1 fruit fly cellular context compared by ENCODE assay signal in genomic region chr3L:16581201-16581705, dm6.
TF ChIP-seq lines count a peak whose summit lies in the region.

Gene Smn, minus strand, starts transcription at chr3L:16581547.

TF ChIP-seq in whole organism, embryonic, 481 proteins besides CTCF, POLR2A, EP300 and RAD21 (continued from another document and continues in another):
- TF ChIP-seq BtbVII (GFP tag; optimal IDR thresholded peaks at IDR 0.05; lab: Kevin White, UChicago): no peak
- no peak for TF ChIP-seq hth (optimal IDR thresholded peaks at IDR 0.05; lab: Kevin White, UChicago)
- TF ChIP-seq crc (GFP tag; optimal IDR thresholded peaks at IDR 0.05; lab: Kevin White, UChicago): no peak
- peak; percentile 37 for TF ChIP-seq Bteb2 (GFP tag; optimal IDR thresholded peaks at IDR 0.05; lab: Kevin White, UChicago)
- no peak for TF ChIP-seq CG3726 (GFP tag; IDR thresholded peaks at IDR 0.05; lab: Robert Waterston, UW)
- no peak for TF ChIP-seq croc (GFP tag; conservative IDR thresholded peaks at IDR 0.05; lab: Robert Waterston, UW)
- no peak for TF ChIP-seq Rx (GFP tag; IDR thresholded peaks at IDR 0.05; lab: Robert Waterston, UW)
- TF ChIP-seq TFAM (GFP tag; optimal IDR thresholded peaks at IDR 0.05; lab: Kevin White, UChicago): no peak
- peak; percentile 52 for TF ChIP-seq Meics (GFP tag; optimal IDR thresholded peaks at IDR 0.05; lab: Kevin White, UChicago)
- TF ChIP-seq CG8944 (GFP tag; optimal IDR thresholded peaks at IDR 0.05; lab: Kevin White, UChicago): peak; percentile 22
- TF ChIP-seq fd64A (GFP tag; optimal IDR thresholded peaks at IDR 0.05; lab: Kevin White, UChicago): no peak
- peak; percentile 44; the same call in 1 of the 2 replicates for TF ChIP-seq al (GFP tag; IDR thresholded peaks at IDR 0.05; lab: Robert Waterston, UW)
- TF ChIP-seq CG16813 (GFP tag; IDR thresholded peaks at IDR 0.05; lab: Robert Waterston, UW; ENCODE audit: partially characterized antibody): peak; percentile 90
- TF ChIP-seq CG2120 (GFP tag; optimal IDR thresholded peaks at IDR 0.05; lab: Kevin White, UChicago): peak; percentile 82
- TF ChIP-seq CG7928 (GFP tag; optimal IDR thresholded peaks at IDR 0.05; lab: Kevin White, UChicago): peak; percentile 26
- no peak for TF ChIP-seq CG3838 (GFP tag; optimal IDR thresholded peaks at IDR 0.05; lab: Kevin White, UChicago)
- TF ChIP-seq Hand (GFP tag; optimal IDR thresholded peaks at IDR 0.05; lab: Kevin White, UChicago): no peak
- 0 out of 3 replicates have a peak, but pooled peaks have one; percentile 13 for TF ChIP-seq CG11093 (GFP tag; IDR thresholded peaks at IDR 0.05; lab: Robert Waterston, UW)
- no peak for TF ChIP-seq Aef1 (GFP tag; IDR thresholded peaks at IDR 0.05; lab: Robert Waterston, UW)
- no peak for TF ChIP-seq Gsc (GFP tag; IDR thresholded peaks at IDR 0.05; lab: Robert Waterston, UW)
- TF ChIP-seq CG11398 (GFP tag; optimal IDR thresholded peaks at IDR 0.05; lab: Kevin White, UChicago): no peak
- TF ChIP-seq Abd-B (GFP tag; optimal IDR thresholded peaks at IDR 0.05; lab: Kevin White, UChicago): peak; percentile 50
- no peak for TF ChIP-seq mirr (GFP tag; optimal IDR thresholded peaks at IDR 0.05; lab: Kevin White, UChicago)
- no peak for TF ChIP-seq pros (GFP tag; optimal IDR thresholded peaks at IDR 0.05; lab: Kevin White, UChicago)
- no peak for TF ChIP-seq D (optimal IDR thresholded peaks at IDR 0.05; lab: Kevin White, UChicago)
- no peak for TF ChIP-seq D (GFP tag; optimal IDR thresholded peaks at IDR 0.05; lab: Kevin White, UChicago)
- TF ChIP-seq ind (GFP tag; optimal IDR thresholded peaks at IDR 0.05; lab: Kevin White, UChicago): peak; percentile 42
- TF ChIP-seq stc (GFP tag; IDR thresholded peaks at IDR 0.05; lab: Robert Waterston, UW): no peak
- TF ChIP-seq NC2α (GFP tag; optimal IDR thresholded peaks at IDR 0.05; lab: Kevin White, UChicago): no peak
- TF ChIP-seq tgo (GFP tag; IDR thresholded peaks at IDR 0.05; lab: Robert Waterston, UW): no peak
- no peak for TF ChIP-seq abd-A (tag; optimal IDR thresholded peaks at IDR 0.05; lab: Kevin White, UChicago)
- peak; percentile 24 for TF ChIP-seq CG10209 (GFP tag; optimal IDR thresholded peaks at IDR 0.05; lab: Kevin White, UChicago)
- TF ChIP-seq CG17829 (tag; optimal IDR thresholded peaks at IDR 0.05; lab: Kevin White, UChicago): peak; percentile 43
- no peak for TF ChIP-seq seq (GFP tag; IDR thresholded peaks at IDR 0.05; lab: Robert Waterston, UW)
- TF ChIP-seq nmo (GFP tag; optimal IDR thresholded peaks at IDR 0.05; lab: Kevin White, UChicago): peak; percentile 48
- peak; percentile 6 for TF ChIP-seq CG6683 (GFP tag; optimal IDR thresholded peaks at IDR 0.05; lab: Kevin White, UChicago)
- TF ChIP-seq eve (GFP tag; optimal IDR thresholded peaks at IDR 0.05; lab: Kevin White, UChicago): no peak
- no peak for TF ChIP-seq CG7271 (tag; optimal IDR thresholded peaks at IDR 0.05; lab: Kevin White, UChicago)
- TF ChIP-seq H2.0 (GFP tag; IDR thresholded peaks at IDR 0.05; lab: Robert Waterston, UW): no peak
- peak; percentile 39 for TF ChIP-seq Neu2 (GFP tag; optimal IDR thresholded peaks at IDR 0.05; lab: Kevin White, UChicago; ENCODE audit: borderline replicate concordance)
- no peak for TF ChIP-seq luna (GFP tag; optimal IDR thresholded peaks at IDR 0.05; lab: Kevin White, UChicago)
- TF ChIP-seq CG7839 (tag; optimal IDR thresholded peaks at IDR 0.05; lab: Kevin White, UChicago): peak; percentile 40
- peak; percentile 3 for TF ChIP-seq Sry-β (GFP tag; optimal IDR thresholded peaks at IDR 0.05; lab: Kevin White, UChicago)
- TF ChIP-seq sens-2 (GFP tag; IDR thresholded peaks at IDR 0.05; lab: Robert Waterston, UW): no peak
- no peak for TF ChIP-seq H15 (GFP tag; IDR thresholded peaks at IDR 0.05; lab: Robert Waterston, UW)
- TF ChIP-seq klu (GFP tag; IDR thresholded peaks at IDR 0.05; lab: Robert Waterston, UW): no peak
- TF ChIP-seq Chrac-16 (GFP tag; optimal IDR thresholded peaks at IDR 0.05; lab: Kevin White, UChicago): peak; percentile 53
- TF ChIP-seq CG11695 (GFP tag; IDR thresholded peaks at IDR 0.05; lab: Robert Waterston, UW): no peak
- no peak for TF ChIP-seq chif (GFP tag; optimal IDR thresholded peaks at IDR 0.05; lab: Kevin White, UChicago)
- TF ChIP-seq D19A (tag; optimal IDR thresholded peaks at IDR 0.05; lab: Kevin White, UChicago): peak; percentile 28
- TF ChIP-seq CG4328 (GFP tag; optimal IDR thresholded peaks at IDR 0.05; lab: Kevin White, UChicago): peak; percentile 27
- peak; percentile 59 for TF ChIP-seq phol (tag; optimal IDR thresholded peaks at IDR 0.05; lab: Kevin White, UChicago)
- TF ChIP-seq Fer3 (tag; optimal IDR thresholded peaks at IDR 0.05; lab: Kevin White, UChicago): peak; percentile 17
- peak; percentile 36; the same call in 1 of the 2 replicates for TF ChIP-seq ssp (GFP tag; IDR thresholded peaks at IDR 0.05; lab: Robert Waterston, UW)
- no peak for TF ChIP-seq CG2875 (GFP tag; optimal IDR thresholded peaks at IDR 0.05; lab: Kevin White, UChicago)
- peak; percentile 67 for TF ChIP-seq Side (GFP tag; optimal IDR thresholded peaks at IDR 0.05; lab: Kevin White, UChicago)
- no peak for TF ChIP-seq wor (GFP tag; IDR thresholded peaks at IDR 0.05; lab: Robert Waterston, UW)
- TF ChIP-seq CG8089 (GFP tag; optimal IDR thresholded peaks at IDR 0.05; lab: Kevin White, UChicago): peak; percentile 31
- peak; percentile 17 for TF ChIP-seq YL-1 (GFP tag; optimal IDR thresholded peaks at IDR 0.05; lab: Kevin White, UChicago)
- TF ChIP-seq Lim3 (GFP tag; IDR thresholded peaks at IDR 0.05; lab: Robert Waterston, UW): no peak
- peak; percentile 34 for TF ChIP-seq CG3407 (GFP tag; optimal IDR thresholded peaks at IDR 0.05; lab: Kevin White, UChicago)
- peak; percentile 10 for TF ChIP-seq CG11723 (GFP tag; optimal IDR thresholded peaks at IDR 0.05; lab: Kevin White, UChicago)
- TF ChIP-seq CG17359 (tag; optimal IDR thresholded peaks at IDR 0.05; lab: Kevin White, UChicago): peak; percentile 19
- TF ChIP-seq Spps (tag; optimal IDR thresholded peaks at IDR 0.05; lab: Kevin White, UChicago): no peak
- TF ChIP-seq Hr39 (optimal IDR thresholded peaks at IDR 0.05; lab: Kevin White, UChicago): no peak
- TF ChIP-seq CG10321 (GFP tag; IDR thresholded peaks at IDR 0.05; lab: Robert Waterston, UW): no peak
- TF ChIP-seq repo (GFP tag; optimal IDR thresholded peaks at IDR 0.05; lab: Kevin White, UChicago): no peak
- peak; percentile 16 for TF ChIP-seq CG17186 (GFP tag; optimal IDR thresholded peaks at IDR 0.05; lab: Kevin White, UChicago)
- TF ChIP-seq CG1602 (GFP tag; optimal IDR thresholded peaks at IDR 0.05; lab: Kevin White, UChicago): peak; percentile 33
- peak; percentile 27 for TF ChIP-seq CG13894 (tag; optimal IDR thresholded peaks at IDR 0.05; lab: Kevin White, UChicago)
- TF ChIP-seq CG10565 (GFP tag; optimal IDR thresholded peaks at IDR 0.05; lab: Kevin White, UChicago): no peak
- TF ChIP-seq vfl (GFP tag; optimal IDR thresholded peaks at IDR 0.05; lab: Kevin White, UChicago): peak; percentile 15
- TF ChIP-seq mld (GFP tag; IDR thresholded peaks at IDR 0.05; lab: Robert Waterston, UW; ENCODE audit: partially characterized antibody): peak; percentile 69; the same call in 1 of the 3 replicates
- no peak for TF ChIP-seq ab (GFP tag; optimal IDR thresholded peaks at IDR 0.05; lab: Kevin White, UChicago)
- TF ChIP-seq disco-r (GFP tag; optimal IDR thresholded peaks at IDR 0.05; lab: Kevin White, UChicago): no peak
- no peak for TF ChIP-seq gt (GFP tag; IDR thresholded peaks at IDR 0.05; lab: Robert Waterston, UW)
- TF ChIP-seq ems (GFP tag; optimal IDR thresholded peaks at IDR 0.05; lab: Kevin White, UChicago): no peak
- TF ChIP-seq Nf-YA (GFP tag; IDR thresholded peaks at IDR 0.05; lab: Robert Waterston, UW): no peak
- peak; percentile 52 for TF ChIP-seq Hr3 (GFP tag; optimal IDR thresholded peaks at IDR 0.05; lab: Kevin White, UChicago)
- no peak for TF ChIP-seq CG15479 (GFP tag; optimal IDR thresholded peaks at IDR 0.05; lab: Kevin White, UChicago)
- TF ChIP-seq CG14965 (GFP tag; optimal IDR thresholded peaks at IDR 0.05; lab: Kevin White, UChicago; ENCODE audit: borderline replicate concordance): no peak
- TF ChIP-seq CG9727 (GFP tag; optimal IDR thresholded peaks at IDR 0.05; lab: Kevin White, UChicago): peak; percentile 44
- TF ChIP-seq Bdp1 (GFP tag; optimal IDR thresholded peaks at IDR 0.05; lab: Kevin White, UChicago): peak; percentile 22
- no peak for TF ChIP-seq dati (GFP tag; IDR thresholded peaks at IDR 0.05; lab: Robert Waterston, UW)
- no peak for TF ChIP-seq emc (GFP tag; optimal IDR thresholded peaks at IDR 0.05; lab: Kevin White, UChicago)
- no peak for TF ChIP-seq danr (GFP tag; IDR thresholded peaks at IDR 0.05; lab: Robert Waterston, UW)
- TF ChIP-seq p53 (GFP tag; optimal IDR thresholded peaks at IDR 0.05; lab: Kevin White, UChicago): no peak
- peak; percentile 90 for TF ChIP-seq sens (GFP tag; lab: Kevin White, UChicago)
- TF ChIP-seq CG15601 (tag; optimal IDR thresholded peaks at IDR 0.05; lab: Kevin White, UChicago): peak; percentile 19
- peak; percentile 83 for TF ChIP-seq row (GFP tag; IDR thresholded peaks at IDR 0.05; lab: Robert Waterston, UW)
- TF ChIP-seq nerfin-2 (GFP tag; IDR thresholded peaks at IDR 0.05; lab: Robert Waterston, UW; ENCODE audit: partially characterized antibody): peak; percentile 89
- TF ChIP-seq h (optimal IDR thresholded peaks at IDR 0.05; lab: Kevin White, UChicago): no peak
- TF ChIP-seq jing (GFP tag; optimal IDR thresholded peaks at IDR 0.05; lab: Kevin White, UChicago): no peak
- peak; percentile 80 for TF ChIP-seq inv (GFP tag; IDR thresholded peaks at IDR 0.05; lab: Robert Waterston, UW; ENCODE audit: partially characterized antibody)
- peak; percentile 23 for TF ChIP-seq CG18011 (GFP tag; optimal IDR thresholded peaks at IDR 0.05; lab: Kevin White, UChicago)
- peak; percentile 69 for TF ChIP-seq stwl (tag; optimal IDR thresholded peaks at IDR 0.05; lab: Kevin White, UChicago)
- peak; percentile 43 for TF ChIP-seq pum (GFP tag; optimal IDR thresholded peaks at IDR 0.05; lab: Kevin White, UChicago)
- peak; percentile 9 for TF ChIP-seq twi (tag; optimal IDR thresholded peaks at IDR 0.05; lab: Kevin White, UChicago)
- TF ChIP-seq nau (GFP tag; optimal IDR thresholded peaks at IDR 0.05; lab: Kevin White, UChicago): peak; percentile 16
- TF ChIP-seq MTF-1 (GFP tag; optimal IDR thresholded peaks at IDR 0.05; lab: Kevin White, UChicago; ENCODE audit: borderline replicate concordance): no peak
- peak; percentile 72 for TF ChIP-seq CG30403 (GFP tag; optimal IDR thresholded peaks at IDR 0.05; lab: Kevin White, UChicago)
- TF ChIP-seq en (GFP tag; optimal IDR thresholded peaks at IDR 0.05; lab: Kevin White, UChicago): peak; percentile 9
- peak; percentile 61 for TF ChIP-seq CG12391 (tag; optimal IDR thresholded peaks at IDR 0.05; lab: Kevin White, UChicago)
- no peak for TF ChIP-seq CG14014 (GFP tag; IDR thresholded peaks at IDR 0.05; lab: Robert Waterston, UW)
- no peak for TF ChIP-seq run (tag; optimal IDR thresholded peaks at IDR 0.05; lab: Kevin White, UChicago)
- TF ChIP-seq ara (GFP tag; IDR thresholded peaks at IDR 0.05; lab: Robert Waterston, UW): no peak
- TF ChIP-seq fd96Cb (tag; optimal IDR thresholded peaks at IDR 0.05; lab: Kevin White, UChicago): no peak
- TF ChIP-seq CG11696 (GFP tag; IDR thresholded peaks at IDR 0.05; lab: Robert Waterston, UW): no peak
- no peak for TF ChIP-seq Jarid2 (GFP tag; optimal IDR thresholded peaks at IDR 0.05; lab: Kevin White, UChicago)
- peak; percentile 58 for TF ChIP-seq sug (tag; optimal IDR thresholded peaks at IDR 0.05; lab: Kevin White, UChicago)
- TF ChIP-seq fru (optimal IDR thresholded peaks at IDR 0.05; lab: Kevin White, UChicago): no peak
- no peak for TF ChIP-seq CkIIα-i1 (GFP tag; IDR thresholded peaks at IDR 0.05; lab: Robert Waterston, UW)
- TF ChIP-seq Trl (optimal IDR thresholded peaks at IDR 0.05; lab: Kevin White, UChicago): no peak
- TF ChIP-seq Trl (GFP tag; optimal IDR thresholded peaks at IDR 0.05; lab: Kevin White, UChicago): peak; percentile 47
- TF ChIP-seq Xrp1 (GFP tag; IDR thresholded peaks at IDR 0.05; lab: Robert Waterston, UW): no peak
- no peak for TF ChIP-seq CG6765 (GFP tag; optimal IDR thresholded peaks at IDR 0.05; lab: Kevin White, UChicago)
- no peak for TF ChIP-seq CG17802 (tag; optimal IDR thresholded peaks at IDR 0.05; lab: Kevin White, UChicago)
- TF ChIP-seq fu2 (GFP tag; optimal IDR thresholded peaks at IDR 0.05; lab: Kevin White, UChicago): peak; percentile 51
- TF ChIP-seq unc-4 (GFP tag; IDR thresholded peaks at IDR 0.05; lab: Robert Waterston, UW; ENCODE audit: partially characterized antibody): peak; percentile 77
- peak; percentile 53; the same call in 1 of the 2 replicates for TF ChIP-seq CG31441 (GFP tag; IDR thresholded peaks at IDR 0.05; lab: Robert Waterston, UW)
- TF ChIP-seq CG13287 (GFP tag; IDR thresholded peaks at IDR 0.05; lab: Robert Waterston, UW; ENCODE audit: partially characterized antibody): peak; percentile 84
- TF ChIP-seq onecut (GFP tag; IDR thresholded peaks at IDR 0.05; lab: Robert Waterston, UW): no peak
- TF ChIP-seq CG13296 (GFP tag; optimal IDR thresholded peaks at IDR 0.05; lab: Kevin White, UChicago): peak; percentile 27
- peak; percentile 68 for TF ChIP-seq CG14710 (tag; optimal IDR thresholded peaks at IDR 0.05; lab: Kevin White, UChicago)
- no peak for TF ChIP-seq CG2199 (GFP tag; IDR thresholded peaks at IDR 0.05; lab: Robert Waterston, UW)
- no peak for TF ChIP-seq CG3163 (GFP tag; optimal IDR thresholded peaks at IDR 0.05; lab: Kevin White, UChicago)
- no peak for TF ChIP-seq Oli (tag; optimal IDR thresholded peaks at IDR 0.05; lab: Kevin White, UChicago)
- peak; percentile 1 for TF ChIP-seq org-1 (GFP tag; optimal IDR thresholded peaks at IDR 0.05; lab: Kevin White, UChicago)
- TF ChIP-seq lmd (GFP tag; IDR thresholded peaks at IDR 0.05; lab: Robert Waterston, UW): no peak
- TF ChIP-seq ham (GFP tag; IDR thresholded peaks at IDR 0.05; lab: Robert Waterston, UW): no peak
- TF ChIP-seq prd (optimal IDR thresholded peaks at IDR 0.05; lab: Kevin White, UChicago): no peak
- TF ChIP-seq prd (GFP tag; IDR thresholded peaks at IDR 0.05; lab: Robert Waterston, UW): 0 out of 3 replicates have a peak, but pooled peaks have one; percentile 13
- peak; percentile 52 for TF ChIP-seq shn (GFP tag; optimal IDR thresholded peaks at IDR 0.05; lab: Kevin White, UChicago)
- TF ChIP-seq sc (optimal IDR thresholded peaks at IDR 0.05; lab: Kevin White, UChicago): no peak
- TF ChIP-seq sc (GFP tag; optimal IDR thresholded peaks at IDR 0.05; lab: Kevin White, UChicago): no peak
- no peak for TF ChIP-seq Gug (GFP tag; IDR thresholded peaks at IDR 0.05; lab: Robert Waterston, UW)
